Worm (Caenorhabditis elegans) whole organism, L2 larva: Measurements from ENCODE around the gene efhd-1.

ENCODE experiments used
- ceh-16 ChIP-seq: fragments of 150-350 bp; optimal IDR thresholded peaks from 2 replicates; lab custom pipeline; 2014; ENCODE audit warnings: missing biosample characterization, missing genetic modification characterization
- lin-11 ChIP-seq: fragments of 150-350 bp; sonication (generic microtip); optimal IDR thresholded peaks from 2 replicates; lab custom pipeline; 2014; ENCODE audit warnings: missing biosample characterization, missing genetic modification characterization, inconsistent platforms, mixed read lengths
- nhr-12 ChIP-seq: fragments of 150-350 bp; optimal IDR thresholded peaks from 2 replicates; lab custom pipeline; 2014; ENCODE audit warnings: missing biosample characterization, missing genetic modification characterization
- skn-1 ChIP-seq: sonication (generic microtip); optimal IDR thresholded peaks from 2 replicates; lab custom pipeline; 2017; ENCODE audit warnings: missing biosample characterization, missing genetic modification characterization

- TF ChIP-seq nhr-12 (tag; lab: Kevin White, UChicago) (no peak), ceh-16 (tag; lab: Kevin White, UChicago) (no peak), skn-1 (tag; lab: Kevin White, UChicago) (no peak), lin-11 (tag; lab: Kevin White, UChicago) (no peak)
These were observed 41.1 kb upstream of the efhd-1 start, which contains the start of gene K09E4.1 for ce11 chrII:14137538-14137937.
